Worm (Caenorhabditis elegans) whole organism, dauer: Measurements from ENCODE around the gene nep-15.
"Not testable (repeated sequence)": the region's sequence is repeated elsewhere in the genome, so short reads cannot be mapped to it uniquely, and the experiment has no call there.

Source experiments
- unc-62 ChIP-seq: sonication (generic microtip); optimal IDR thresholded peaks from 2 replicates; lab custom pipeline; 2017; ENCODE audit warnings: missing biosample characterization, missing genetic modification reagents, missing genetic modification characterization

Gene nep-15

DNA sequence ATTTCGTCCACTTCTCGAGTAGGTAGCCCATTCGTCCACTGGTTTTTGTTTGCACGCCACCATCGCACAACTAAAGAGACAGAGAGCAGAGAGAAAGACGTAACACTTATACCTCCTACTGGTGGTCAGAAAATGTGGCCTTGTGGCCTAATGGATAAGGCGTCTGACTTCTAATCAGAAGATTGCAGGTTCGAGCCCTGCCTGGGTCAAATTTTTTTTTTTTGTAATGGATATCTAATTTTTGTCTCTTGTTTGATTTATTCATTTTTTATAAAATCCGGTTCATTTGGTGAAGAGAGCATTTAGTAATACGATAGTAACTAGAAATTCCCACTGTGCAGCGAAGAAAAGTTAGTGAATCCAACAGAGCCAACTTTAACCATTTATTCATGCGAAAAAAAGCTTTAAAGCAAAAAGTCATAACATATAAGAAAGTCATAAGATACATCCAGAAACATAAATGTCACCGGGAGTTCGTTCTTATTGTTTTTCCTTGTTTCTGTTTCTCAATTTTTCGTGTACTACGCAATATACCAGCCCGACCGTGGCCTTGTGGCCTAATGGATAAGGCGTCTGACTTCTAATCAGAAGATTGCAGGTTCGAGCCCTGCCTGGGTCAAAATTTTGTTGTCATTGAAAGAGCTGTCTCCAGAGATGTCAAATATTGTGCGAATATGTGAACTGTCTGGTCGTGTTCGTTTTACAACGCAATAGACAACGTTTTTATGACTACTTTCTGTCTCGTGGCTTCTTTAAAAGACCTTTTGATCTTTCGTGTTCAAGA is 14.3 kb downstream of the nep-15 start:
- TF ChIP-seq unc-62: no peak

DNA sequence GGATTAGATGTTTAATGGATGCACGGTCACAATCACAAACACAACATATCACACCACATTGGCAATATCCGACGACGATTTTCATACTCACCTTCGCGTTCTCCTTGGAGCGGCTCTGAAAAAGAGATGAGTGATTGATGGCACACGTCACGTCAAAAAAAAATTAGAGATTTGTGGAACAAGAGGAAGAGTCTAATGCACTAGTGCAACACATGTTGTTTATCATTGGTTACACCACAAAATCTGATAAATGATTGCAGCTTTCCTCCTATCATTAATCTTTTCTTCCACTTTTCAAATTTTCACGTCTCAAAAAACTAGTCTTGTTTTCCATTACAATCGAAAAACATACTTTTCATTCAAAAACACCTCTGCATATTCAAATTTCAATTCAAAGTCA is 18.5 kb downstream of the nep-15 start:
- no peak for TF ChIP-seq unc-62

DNA sequence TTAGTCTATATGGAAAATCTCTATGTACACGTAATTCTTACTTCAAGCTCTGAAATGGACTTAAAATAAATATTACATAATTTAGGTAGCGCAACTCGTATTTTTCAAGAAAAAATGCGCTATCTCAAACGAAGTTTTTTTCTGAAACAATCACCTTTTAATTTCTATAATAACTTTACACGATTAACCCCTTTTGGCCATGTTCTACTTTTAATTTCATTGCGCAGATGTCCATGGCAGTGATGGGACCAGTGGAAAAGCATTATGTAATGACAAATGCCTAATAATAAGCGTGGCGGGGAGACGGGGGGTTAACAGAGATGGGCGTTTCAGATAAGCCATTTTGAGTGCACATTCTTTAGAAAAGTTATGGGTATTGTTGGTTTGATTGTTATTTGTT is 19.5 kb downstream of the nep-15 start:
- TF ChIP-seq unc-62: no peak

- TF ChIP-seq unc-62: no peak
Measured at ce11 chrX:8392539-8392996, 20.6 kb downstream of the nep-15 start, which contains the start of gene wrk-1. Gene wrk-1 (minus strand): TSS chrX:8392589.

- TF ChIP-seq unc-62: no peak
Measured at ce11 chrX:8394279-8394678, 22.3 kb downstream of the nep-15 start.

DNA sequence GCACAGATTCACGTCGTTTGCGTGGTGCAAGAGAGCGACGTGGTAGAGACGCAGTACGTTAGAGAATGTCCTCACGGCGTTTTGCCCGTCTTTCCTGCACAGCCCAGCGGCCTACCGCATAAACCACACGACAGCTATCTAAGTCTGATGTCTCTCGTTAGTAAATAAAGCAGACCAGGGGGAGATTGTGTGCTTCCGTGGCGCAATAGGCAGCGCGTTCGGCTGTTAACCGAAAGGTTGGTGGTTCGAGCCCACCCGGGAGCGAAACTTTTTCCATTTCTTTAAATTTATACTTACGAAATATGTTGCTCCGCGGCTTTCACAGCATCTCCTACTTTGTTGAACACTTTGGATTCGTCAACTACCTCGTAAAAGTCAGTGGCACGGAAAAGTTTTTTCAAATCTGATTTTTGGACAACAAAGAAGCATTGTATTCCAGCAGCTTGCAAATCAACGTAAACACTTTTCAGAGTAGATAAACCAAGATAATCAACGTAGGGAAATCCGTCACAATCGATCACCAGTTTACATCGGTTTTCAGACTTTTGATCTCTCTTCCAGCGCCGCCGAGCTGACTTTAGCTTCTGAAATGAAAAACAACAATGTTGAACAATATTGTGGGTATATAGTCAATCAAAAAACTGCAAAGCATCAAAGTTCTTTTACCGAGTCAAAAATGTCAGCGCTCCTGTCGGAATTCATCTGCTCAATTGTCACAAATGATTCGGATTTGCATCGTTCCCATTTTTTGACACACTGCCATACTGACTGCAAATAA is 32.5 kb downstream of the nep-15 start:
- no peak for TF ChIP-seq unc-62

ce11 chrX:8406815-8407214 is 34.8 kb downstream of the nep-15 start:
- no peak for TF ChIP-seq unc-62

- TF ChIP-seq unc-62: no peak
Measured at ce11 chrX:8408267-8408666, 36.3 kb downstream of the nep-15 start, which contains the start of gene sulp-3. Gene sulp-3 (minus strand): TSS chrX:8408367.

ce11 chrX:8410754-8411153 is 38.7 kb downstream of the nep-15 start, which contains the start of gene F08F1.9:
Gene F08F1.9 (minus strand): TSS chrX:8410854.
- TF ChIP-seq unc-62: not testable (repeated sequence)

DNA sequence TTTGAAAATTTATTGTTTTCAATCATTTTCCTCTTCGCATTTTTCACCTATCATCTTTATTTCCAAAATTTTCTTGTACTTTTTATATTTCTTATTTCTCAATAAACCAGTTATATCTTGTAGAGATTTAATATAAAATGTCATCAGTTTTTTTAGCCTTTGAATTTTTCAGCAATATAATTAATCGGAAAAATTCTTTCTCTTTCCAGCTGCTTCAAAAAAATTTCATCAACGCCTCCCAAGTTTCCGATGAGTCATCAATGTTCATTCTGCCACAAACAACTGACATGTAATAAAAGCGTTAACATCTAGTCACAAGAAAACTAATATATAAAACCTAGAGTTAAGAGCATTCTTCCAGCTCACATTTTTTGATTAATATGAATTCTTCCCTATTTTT is 41.1 kb downstream of the nep-15 start, which contains the start of gene F08F1.4:
Gene F08F1.4, plus strand, starts transcription at position 301 of the 400 bp plus-strand sequence.
- TF ChIP-seq unc-62: no peak

- no peak for TF ChIP-seq unc-62
Measured at ce11 chrX:8416819-8417218, 44.8 kb downstream of the nep-15 start, which contains the start of gene ced-8. Gene ced-8 (minus strand): TSS chrX:8416919.

DNA sequence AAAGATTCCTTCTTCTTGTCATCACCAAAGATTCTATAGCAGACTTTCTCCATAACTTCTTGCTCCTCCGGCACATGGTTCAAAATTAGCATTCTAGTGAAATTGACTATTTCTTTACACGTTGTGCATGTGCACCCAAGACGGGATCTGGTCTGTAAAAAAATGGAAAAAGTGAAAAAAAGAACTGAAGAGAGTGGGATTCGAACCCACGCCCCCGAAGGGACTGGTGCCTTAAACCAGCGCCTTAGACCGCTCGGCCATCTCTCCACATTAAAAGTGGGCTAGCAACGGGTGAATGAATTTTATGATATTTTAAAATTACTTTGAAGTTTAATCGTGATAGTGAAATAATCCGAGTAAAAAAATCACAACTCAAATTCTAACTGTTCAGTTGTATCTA is 45.7 kb downstream of the nep-15 start:
- no peak for TF ChIP-seq unc-62

- TF ChIP-seq unc-62: no peak
Measured at ce11 chrX:8418382-8418781, 46.4 kb downstream of the nep-15 start, which contains the start of gene spp-13. Gene spp-13 (minus strand): TSS chrX:8418524.

DNA sequence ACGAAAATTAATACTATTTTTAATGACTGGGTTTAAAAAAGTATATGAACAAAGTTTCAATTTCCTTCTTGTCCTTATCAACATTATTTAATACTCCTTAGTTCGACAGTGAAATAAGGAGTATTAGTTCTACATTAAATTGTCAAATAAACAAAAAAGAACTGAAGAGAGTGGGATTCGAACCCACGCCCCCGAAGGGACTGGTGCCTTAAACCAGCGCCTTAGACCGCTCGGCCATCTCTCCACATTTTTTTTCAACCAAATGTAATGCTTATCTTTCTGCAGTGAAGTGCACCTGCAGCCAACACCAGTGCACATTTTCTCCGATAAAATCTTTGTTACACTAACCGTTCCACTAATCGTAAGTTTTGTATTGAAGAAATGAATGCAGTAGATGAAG is 47.2 kb downstream of the nep-15 start:
- TF ChIP-seq unc-62: no peak

ce11 chrX:8421594-8421993 is 49.6 kb downstream of the nep-15 start:
- TF ChIP-seq unc-62: no peak

DNA sequence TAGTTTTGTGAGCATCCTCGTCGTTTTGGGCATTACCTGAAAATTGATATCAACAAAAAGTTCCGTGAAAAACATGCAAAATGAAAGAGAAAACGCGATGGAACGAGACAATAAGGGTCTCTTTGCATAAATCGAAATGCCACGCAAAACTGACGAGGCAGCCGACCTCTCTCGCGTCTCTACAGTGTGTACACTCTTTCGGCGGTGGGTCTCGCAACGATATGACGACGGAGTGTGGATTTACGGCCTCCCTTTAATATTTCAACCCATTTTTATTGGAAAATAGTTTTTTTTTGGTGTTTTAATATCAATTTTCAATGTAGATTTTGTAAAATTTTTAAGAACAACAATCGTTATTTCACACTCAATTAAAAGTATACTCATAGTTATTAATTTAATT is 50.0 kb downstream of the nep-15 start, which contains the start of gene tag-123:
Gene tag-123, minus strand, starts transcription at position 36 of the 400 bp plus-strand sequence.
- TF ChIP-seq unc-62: no peak

ce11 chrX:8423199-8423598 is 51.2 kb downstream of the nep-15 start:
- TF ChIP-seq unc-62: no peak
